Worm (Caenorhabditis elegans) whole organism, late embryonic: ENCODE results near the gene tin-9.2.

Experiments used
- hlh-30 ChIP-seq: sonication (generic microtip); optimal IDR thresholded peaks from 2 replicates; lab custom pipeline; 2017; ENCODE audit warnings: antibody characterized with exemption, missing genetic modification characterization, missing compliant biosample characterization; ENCODE audit not compliant: insufficient read depth
- lin-11 ChIP-seq: fragments of 200-800 bp; sonication (Bioruptor generic); optimal IDR thresholded peaks from 2 replicates; lab custom pipeline; 2018; ENCODE audit warnings: mild to moderate bottlenecking, missing genetic modification characterization, missing compliant biosample characterization

DNA sequence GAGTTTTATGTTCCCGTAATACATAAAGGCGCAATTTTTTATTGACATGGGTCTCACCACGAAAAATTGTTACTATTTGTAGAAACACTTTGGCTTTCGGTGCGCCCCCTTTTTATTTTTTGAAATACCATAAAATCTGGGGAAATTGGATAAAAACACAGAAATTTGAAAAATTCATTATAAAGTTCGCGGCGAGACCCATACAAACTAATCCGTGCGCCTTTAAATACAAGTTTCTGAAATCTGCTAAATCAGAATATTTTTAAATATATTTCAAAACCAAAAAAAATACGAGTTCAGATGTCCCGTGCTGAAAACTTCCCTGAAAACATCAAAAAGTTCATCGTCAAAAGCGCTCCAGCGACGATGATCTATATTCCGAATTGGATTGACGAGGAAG, 8.6 kb downstream of the tin-9.2 start, which contains the start of gene B0564.2:
- TF ChIP-seq lin-11 (no peak), hlh-30 (tag; lab: Kevin White, UChicago) (no peak)
